Fruit fly (Drosophila melanogaster) S2 (cell line): ENCODE results near the gene CG44532.

Source experiments
- CG8478 ChIP-seq: fragments of >200 bp; optimal IDR thresholded peaks from 2 replicates; lab custom pipeline; 2018
- CTCF ChIP-seq, 2 experiments: fragments of >200 bp; optimal IDR thresholded peaks; 2 replicates each; lab custom pipeline; 2018

- TF ChIP-seq CTCF (optimal IDR thresholded peaks at IDR 0.05; lab: Kevin White, UChicago) (no peak), CG8478 (no peak)
Measured at dm6 chrX:9130243-9130642, 31.6 kb upstream of the CG44532 start.
